Fruit fly (Drosophila melanogaster) whole organism, wandering third instar larva: ENCODE results near the gene CG5645.
A peak's percentile ranks its signal among the peaks of the same experiment; 100 is the strongest.

Experiments
- Abd-B ChIP-seq: fragments of >200 bp; optimal IDR thresholded peaks from 2 replicates; lab custom pipeline; 2017; ENCODE audit warnings: missing biosample characterization, missing genetic modification characterization
- CG32264 ChIP-seq: fragments of 200-800 bp; sonication (Bioruptor generic); optimal IDR thresholded peaks from 2 replicates; lab custom pipeline; 2016; ENCODE audit warnings: missing biosample characterization, missing genetic modification characterization
- CG9705 ChIP-seq: fragments of 200-800 bp; sonication (Bioruptor generic); optimal IDR thresholded peaks from 2 replicates; lab custom pipeline; 2018; ENCODE audit warnings: missing biosample characterization, mild to moderate bottlenecking, missing genetic modification characterization
- CrebA ChIP-seq: fragments of 200-800 bp; sonication (Bioruptor generic); optimal IDR thresholded peaks from 2 replicates; lab custom pipeline; 2016; ENCODE audit warnings: missing biosample characterization, mild to moderate bottlenecking, missing genetic modification characterization, borderline replicate concordance
- Dfd ChIP-seq: fragments of >200 bp; optimal IDR thresholded peaks from 2 replicates; lab custom pipeline; 2017; ENCODE audit warnings: missing biosample characterization, missing genetic modification characterization
- Dif ChIP-seq: fragments of 200-275, 200-300 bp; sonication (Bioruptor generic); optimal IDR thresholded peaks from 2 replicates; lab custom pipeline; 2018; ENCODE audit warnings: missing biosample characterization, missing genetic modification characterization; ENCODE audit not compliant: partially characterized antibody
- GATAd ChIP-seq: sonication (Bioruptor generic); optimal IDR thresholded peaks from 2 replicates; lab custom pipeline; 2016; ENCODE audit warnings: missing biosample characterization, missing genetic modification characterization
- HLH106 ChIP-seq: fragments of 200-800 bp; optimal IDR thresholded peaks from 3 replicates; lab custom pipeline; 2019; ENCODE audit warnings: missing biosample characterization, mild to moderate bottlenecking, missing genetic modification characterization, moderate library complexity
- Hnf4 ChIP-seq: fragments of 200-800 bp; sonication (Bioruptor generic); optimal IDR thresholded peaks from 2 replicates; lab custom pipeline; 2016; ENCODE audit warnings: missing biosample characterization, mild to moderate bottlenecking, missing genetic modification characterization
- Hr78 ChIP-seq: fragments of >200 bp; optimal IDR thresholded peaks from 2 replicates; lab custom pipeline; 2017; ENCODE audit warnings: missing biosample characterization, missing genetic modification characterization
- Hr83 ChIP-seq: fragments of 200-300 bp; sonication (Bioruptor generic); optimal IDR thresholded peaks from 2 replicates; lab custom pipeline; 2016; ENCODE audit warnings: missing biosample characterization, mild to moderate bottlenecking, missing genetic modification characterization, moderate library complexity; ENCODE audit not compliant: poor library complexity, severe bottlenecking
- Jra ChIP-seq: sonication (Bioruptor generic); optimal IDR thresholded peaks from 2 replicates; lab custom pipeline; 2016; ENCODE audit warnings: missing biosample characterization, missing genetic modification characterization
- Mio ChIP-seq: sonication (Bioruptor generic); optimal IDR thresholded peaks from 2 replicates; lab custom pipeline; 2016; ENCODE audit warnings: missing biosample characterization, missing genetic modification characterization
- Myc ChIP-seq: fragments of >200 bp; optimal IDR thresholded peaks from 2 replicates; lab custom pipeline; 2017
- N ChIP-seq: fragments of >200 bp; optimal IDR thresholded peaks from 2 replicates; lab custom pipeline; 2018; ENCODE audit warnings: missing biosample characterization, missing external identifiers, missing genetic modification characterization
- OdsH ChIP-seq: fragments of 200-800 bp; sonication (Bioruptor generic); optimal IDR thresholded peaks from 2 replicates; lab custom pipeline; 2016; ENCODE audit warnings: missing biosample characterization, mild to moderate bottlenecking, missing genetic modification characterization
- Rel ChIP-seq, 2 experiments: fragments of 200-800 bp; sonication (Bioruptor generic) in 1 of 2; optimal IDR thresholded peaks; 2 replicates in 1 of 2; 3 replicates in 1 of 2; lab custom pipeline; 2016 to 2019; ENCODE audit warnings: mild to moderate bottlenecking in 2 of 2, missing biosample characterization in 2 of 2, missing genetic modification characterization in 2 of 2, moderate library complexity in 1 of 2
- Sp1 ChIP-seq: fragments of 200-800 bp; sonication (Bioruptor generic); optimal IDR thresholded peaks from 3 replicates; lab custom pipeline; 2019; ENCODE audit warnings: missing biosample characterization, mild to moderate bottlenecking, missing genetic modification characterization, moderate library complexity
- Vsx2 ChIP-seq: fragments of 200-300, 225-300 bp; sonication (Bioruptor generic); optimal IDR thresholded peaks from 2 replicates; lab custom pipeline; 2018; ENCODE audit warnings: missing biosample characterization, missing genetic modification characterization; ENCODE audit not compliant: partially characterized antibody
- br ChIP-seq: fragments of 200-800 bp; sonication (Bioruptor generic); optimal IDR thresholded peaks from 2 replicates; lab custom pipeline; 2016; ENCODE audit warnings: missing biosample characterization, missing genetic modification characterization
- brk ChIP-seq: fragments of 200-800 bp; sonication (Bioruptor generic); optimal IDR thresholded peaks from 2 replicates; lab custom pipeline; 2016; ENCODE audit warnings: missing biosample characterization, mild to moderate bottlenecking, missing genetic modification characterization
- dl ChIP-seq, 2 experiments: fragments of 175-275, 200-275 bp in 1 of 2; fragments of 200-275 bp in 1 of 2; sonication (Bioruptor generic); optimal IDR thresholded peaks; lab custom pipeline; 2018; ENCODE audit warnings: mild to moderate bottlenecking in 2 of 2, missing biosample characterization in 2 of 2, missing genetic modification characterization in 2 of 2, moderate library complexity in 2 of 2; ENCODE audit not compliant: partially characterized antibody in 2 of 2, insufficient read depth in 1 of 2
- dmrt93B ChIP-seq: fragments of 200-800 bp; sonication (Bioruptor generic); optimal IDR thresholded peaks from 2 replicates; lab custom pipeline; 2018; ENCODE audit warnings: missing biosample characterization, mild to moderate bottlenecking, missing genetic modification characterization
- dsf ChIP-seq: sonication (Bioruptor generic); optimal IDR thresholded peaks from 2 replicates; lab custom pipeline; 2016; ENCODE audit warnings: missing biosample characterization, missing genetic modification characterization, borderline replicate concordance
- ey ChIP-seq: fragments of 200-800 bp; sonication (Bioruptor generic); optimal IDR thresholded peaks from 2 replicates; lab custom pipeline; 2016; ENCODE audit warnings: missing biosample characterization, missing genetic modification characterization
- foxo ChIP-seq, 2 experiments: fragments of 200-800 bp; sonication (Bioruptor generic); optimal IDR thresholded peaks; 2 replicates in 1 of 2; 3 replicates in 1 of 2; lab custom pipeline; 2016 to 2017; ENCODE audit warnings: missing biosample characterization in 2 of 2, missing genetic modification characterization in 2 of 2
- fru ChIP-seq: fragments of 200-800 bp; sonication (Bioruptor generic); optimal IDR thresholded peaks from 3 replicates; lab custom pipeline; 2016; ENCODE audit warnings: missing biosample characterization, mild to moderate bottlenecking, missing genetic modification characterization
- h ChIP-seq: fragments of 200-800 bp; sonication (Bioruptor generic); optimal IDR thresholded peaks from 3 replicates; lab custom pipeline; 2016; ENCODE audit warnings: missing biosample characterization, mild to moderate bottlenecking, missing genetic modification characterization
- jim ChIP-seq: fragments of 175-275, 200-325 bp; sonication (Bioruptor generic); optimal IDR thresholded peaks from 2 replicates; lab custom pipeline; 2016; ENCODE audit warnings: missing biosample characterization, mild to moderate bottlenecking, missing genetic modification characterization
- lola ChIP-seq: fragments of >200 bp; optimal IDR thresholded peaks from 2 replicates; lab custom pipeline; 2017; ENCODE audit warnings: missing biosample characterization, missing genetic modification characterization
- pan ChIP-seq: fragments of >200 bp; optimal IDR thresholded peaks from 2 replicates; lab custom pipeline; 2017
- psq ChIP-seq: fragments of 200-800 bp; sonication (Bioruptor generic); optimal IDR thresholded peaks from 3 replicates; lab custom pipeline; 2017; ENCODE audit warnings: missing biosample characterization, mild to moderate bottlenecking, missing genetic modification characterization, moderate library complexity
- rgr ChIP-seq: fragments of 200-800 bp; sonication (Bioruptor generic); optimal IDR thresholded peaks from 3 replicates; lab custom pipeline; 2016; ENCODE audit warnings: missing biosample characterization, mild to moderate bottlenecking, missing genetic modification characterization
- sage ChIP-seq: fragments of 200-800 bp; sonication (Bioruptor generic); optimal IDR thresholded peaks from 2 replicates; lab custom pipeline; 2016; ENCODE audit warnings: missing biosample characterization, mild to moderate bottlenecking, missing genetic modification characterization
- sv ChIP-seq: fragments of 200-800 bp; sonication (Bioruptor generic); optimal IDR thresholded peaks from 3 replicates; lab custom pipeline; 2016; ENCODE audit warnings: missing biosample characterization, missing genetic modification characterization
- tai ChIP-seq: sonication (Bioruptor generic); optimal IDR thresholded peaks from 2 replicates; lab custom pipeline; 2016; ENCODE audit warnings: missing biosample characterization, missing genetic modification characterization
- usp ChIP-seq: fragments of >200 bp; optimal IDR thresholded peaks from 2 replicates; lab custom pipeline; 2017; ENCODE audit warnings: missing biosample characterization, missing genetic modification characterization
- woc ChIP-seq: sonication (Bioruptor generic); optimal IDR thresholded peaks from 2 replicates; lab custom pipeline; 2016; ENCODE audit warnings: missing biosample characterization, mild to moderate bottlenecking, missing genetic modification characterization

The CG5645 gene

DNA sequence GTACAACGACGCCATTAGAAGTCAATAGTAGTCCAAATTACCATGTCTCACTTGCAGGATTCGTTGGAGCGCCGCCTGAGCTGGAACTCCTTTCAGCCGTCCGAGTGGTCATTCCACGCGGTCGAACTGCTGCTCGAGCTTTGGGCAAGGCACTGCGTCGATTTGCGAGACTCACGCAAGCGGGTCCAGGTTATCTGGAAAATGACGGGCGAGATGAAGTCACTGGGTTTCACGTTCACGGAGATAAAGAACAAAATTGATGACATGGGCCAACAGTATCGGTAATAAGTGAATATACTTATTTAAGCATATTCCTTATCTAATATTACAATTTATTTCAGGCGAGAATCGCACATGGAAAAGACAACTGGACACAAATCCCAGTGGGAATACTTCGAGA lies 17.9 kb downstream of the CG5645 start:
- no peak for TF ChIP-seq sv (GFP tag; lab: Kevin White, UChicago)
- TF ChIP-seq Abd-B (GFP tag; lab: Kevin White, UChicago): no peak
- no peak for TF ChIP-seq Jra (GFP tag; lab: Kevin White, UChicago)
- no peak for TF ChIP-seq dsf (GFP tag; lab: Kevin White, UChicago)
- TF ChIP-seq CrebA (GFP tag; lab: Kevin White, UChicago): no peak
- TF ChIP-seq Myc (lab: Kevin White, UChicago): no peak
- no peak for TF ChIP-seq dmrt93B (GFP tag; lab: Kevin White, UChicago)
- no peak for TF ChIP-seq fru (GFP tag; lab: Kevin White, UChicago)
- no peak for TF ChIP-seq woc (GFP tag; lab: Kevin White, UChicago)
- no peak for TF ChIP-seq Hnf4 (GFP tag; lab: Kevin White, UChicago)
- TF ChIP-seq Rel (GFP tag; optimal IDR thresholded peaks at IDR 0.05; lab: Kevin White, UChicago): no peak
- no peak for TF ChIP-seq Rel (tag; optimal IDR thresholded peaks at IDR 0.05; lab: Kevin White, UChicago)
- TF ChIP-seq CG9705 (GFP tag; lab: Kevin White, UChicago): no peak
- TF ChIP-seq, all 38 proteins: peak for 0

DNA sequence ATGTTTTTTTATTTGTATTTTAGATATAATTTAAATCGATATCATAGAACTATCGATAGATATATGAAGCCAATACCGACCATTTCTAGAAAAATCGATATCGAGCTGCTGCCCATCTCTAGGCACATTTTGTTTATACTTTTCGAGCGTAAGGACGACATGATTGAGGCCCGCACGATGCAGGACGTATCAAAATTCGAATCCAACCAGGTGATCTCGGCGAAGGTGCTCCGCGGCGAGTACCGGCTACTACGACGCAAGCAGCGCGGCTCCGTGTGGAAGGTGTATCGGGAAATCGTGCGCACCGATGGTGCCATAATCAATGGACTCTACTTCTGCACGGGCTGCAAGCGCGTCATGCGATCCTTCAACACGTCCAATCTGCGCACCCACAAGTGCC lies 18.4 kb downstream of the CG5645 start, which contains the start of gene ssp:
ssp (plus strand) TSS at position 102 of the 400 bp plus-strand sequence.
- TF ChIP-seq Sp1 (GFP tag; lab: Kevin White, UChicago) (no peak), sage (GFP tag; lab: Kevin White, UChicago) (no peak), Hnf4 (GFP tag; lab: Kevin White, UChicago) (no peak), lola (GFP tag; lab: Kevin White, UChicago) (no peak), GATAd (no peak), jim (GFP tag; lab: Kevin White, UChicago) (no peak), dmrt93B (GFP tag; lab: Kevin White, UChicago) (no peak), psq (no peak), HLH106 (tag; lab: Kevin White, UChicago) (no peak), CG32264 (GFP tag; lab: Kevin White, UChicago) (no peak), br (GFP tag; lab: Kevin White, UChicago) (no peak), foxo (GFP tag; optimal IDR thresholded peaks at IDR 0.05; lab: Kevin White, UChicago) (no peak), dl (GFP tag; optimal IDR thresholded peaks at IDR 0.05; lab: Kevin White, UChicago; ENCODE audit: insufficient read depth in 1 of 2, partially characterized antibody in 2 of 2) (no peak), rgr (GFP tag; lab: Kevin White, UChicago) (no peak), OdsH (GFP tag; lab: Kevin White, UChicago) (no peak), Myc (lab: Kevin White, UChicago) (no peak)

DNA sequence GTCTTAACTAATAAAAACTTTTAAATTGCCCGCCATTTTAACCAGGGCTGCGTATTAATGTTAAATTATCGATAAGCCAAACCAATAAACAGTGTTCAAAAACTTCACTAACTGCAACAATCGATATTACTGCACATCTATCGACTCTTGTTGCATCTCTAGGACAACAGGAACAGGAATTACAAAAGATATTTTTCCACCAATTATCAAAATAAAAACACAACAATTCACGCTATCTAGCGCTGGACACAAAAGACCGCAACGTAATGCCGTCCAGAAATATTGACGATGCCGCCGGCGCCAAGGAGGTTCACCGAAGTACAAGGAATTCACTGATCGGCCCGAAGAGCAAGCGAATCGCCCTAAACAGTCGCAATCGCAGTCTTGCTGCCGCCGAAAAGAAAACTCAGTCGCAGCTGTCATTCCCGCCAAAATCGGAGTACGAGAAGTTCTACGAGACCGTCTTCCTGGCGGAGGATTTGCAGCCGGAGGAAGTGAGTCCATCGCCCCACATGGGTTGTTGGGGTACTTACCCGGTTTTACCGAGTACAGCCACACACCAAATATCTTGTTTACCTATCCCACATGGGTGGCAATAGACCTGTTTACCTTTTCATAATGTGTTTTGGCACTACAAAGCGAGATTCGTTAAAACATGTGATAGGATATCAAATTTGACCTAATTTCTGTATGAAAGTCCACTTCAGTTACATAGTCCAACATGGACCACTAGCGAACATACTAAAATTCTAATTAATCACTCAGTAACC lies 20.4 kb downstream of the CG5645 start, which contains the start of gene vers:
vers (plus strand) TSS at position 136 of the 770 bp plus-strand sequence.
- TF ChIP-seq Mio (GFP tag; lab: Kevin White, UChicago): no peak
- TF ChIP-seq Myc (lab: Kevin White, UChicago): no peak
- no peak for TF ChIP-seq Sp1 (GFP tag; lab: Kevin White, UChicago)
- TF ChIP-seq sage (GFP tag; lab: Kevin White, UChicago): no peak
- TF ChIP-seq br (GFP tag; lab: Kevin White, UChicago): no peak
- TF ChIP-seq CrebA (GFP tag; lab: Kevin White, UChicago): no peak
- peak; percentile 33 for TF ChIP-seq h (GFP tag; lab: Kevin White, UChicago)
- TF ChIP-seq ey (GFP tag; lab: Kevin White, UChicago): no peak
- no peak for TF ChIP-seq tai
- no peak for TF ChIP-seq woc (GFP tag; lab: Kevin White, UChicago)
- no peak for TF ChIP-seq jim (GFP tag; lab: Kevin White, UChicago)
- no peak for TF ChIP-seq dsf (GFP tag; lab: Kevin White, UChicago)
- no peak for TF ChIP-seq sv (GFP tag; lab: Kevin White, UChicago)
- no peak for TF ChIP-seq CG9705 (GFP tag; lab: Kevin White, UChicago)
- TF ChIP-seq Rel (GFP tag; optimal IDR thresholded peaks at IDR 0.05; lab: Kevin White, UChicago): no peak
- TF ChIP-seq Rel (tag; optimal IDR thresholded peaks at IDR 0.05; lab: Kevin White, UChicago): peak; percentile 36
- TF ChIP-seq OdsH (GFP tag; lab: Kevin White, UChicago): no peak
- TF ChIP-seq GATAd: no peak
- TF ChIP-seq dmrt93B (GFP tag; lab: Kevin White, UChicago): no peak
- no peak for TF ChIP-seq pan (lab: Kevin White, UChicago)
- TF ChIP-seq usp (GFP tag; lab: Kevin White, UChicago): no peak
- no peak for TF ChIP-seq Vsx2
- TF ChIP-seq dl (GFP tag; optimal IDR thresholded peaks at IDR 0.05; lab: Kevin White, UChicago; ENCODE audit: insufficient read depth in 1 of 2, partially characterized antibody in 2 of 2): no peak
- no peak for TF ChIP-seq rgr (GFP tag; lab: Kevin White, UChicago)
- no peak for TF ChIP-seq Dfd (GFP tag; lab: Kevin White, UChicago)
- TF ChIP-seq Dif (GFP tag; lab: Kevin White, UChicago): no peak
- no peak for TF ChIP-seq psq
- peak; percentile 10 for TF ChIP-seq HLH106 (tag; lab: Kevin White, UChicago)
- peak; percentile 57 for TF ChIP-seq Hnf4 (GFP tag; lab: Kevin White, UChicago)
- peak; percentile 14 for TF ChIP-seq Jra (GFP tag; lab: Kevin White, UChicago)
- peak in 1 of 2 experiments; percentile 23 for TF ChIP-seq foxo (GFP tag; optimal IDR thresholded peaks at IDR 0.05; lab: Kevin White, UChicago)
- TF ChIP-seq Abd-B (GFP tag; lab: Kevin White, UChicago): no peak
- no peak for TF ChIP-seq CG32264 (GFP tag; lab: Kevin White, UChicago)
- peak; percentile 48 for TF ChIP-seq brk
- no peak for TF ChIP-seq N (GFP tag; lab: Kevin White, UChicago)
- no peak for TF ChIP-seq Hr78 (GFP tag; lab: Kevin White, UChicago)
- TF ChIP-seq fru (GFP tag; lab: Kevin White, UChicago): no peak
- peak; percentile 45 for TF ChIP-seq Hr83 (GFP tag; lab: Kevin White, UChicago)
- no peak for TF ChIP-seq lola (GFP tag; lab: Kevin White, UChicago)
